Fruit fly (Drosophila melanogaster) whole organism, wandering third instar larva: ENCODE results near the gene UQCR-6.4L.

Source experiments
- CG32264 ChIP-seq: fragments of 200-800 bp; sonication (Bioruptor generic); optimal IDR thresholded peaks from 2 replicates; lab custom pipeline; 2016; ENCODE audit warnings: missing biosample characterization, missing genetic modification characterization
- Hr78 ChIP-seq: fragments of >200 bp; optimal IDR thresholded peaks from 2 replicates; lab custom pipeline; 2017; ENCODE audit warnings: missing biosample characterization, missing genetic modification characterization
- OdsH ChIP-seq: fragments of 200-800 bp; sonication (Bioruptor generic); optimal IDR thresholded peaks from 2 replicates; lab custom pipeline; 2016; ENCODE audit warnings: missing biosample characterization, mild to moderate bottlenecking, missing genetic modification characterization
- dmrt93B ChIP-seq: fragments of 200-800 bp; sonication (Bioruptor generic); optimal IDR thresholded peaks from 2 replicates; lab custom pipeline; 2018; ENCODE audit warnings: missing biosample characterization, mild to moderate bottlenecking, missing genetic modification characterization
- dsf ChIP-seq: sonication (Bioruptor generic); optimal IDR thresholded peaks from 2 replicates; lab custom pipeline; 2016; ENCODE audit warnings: missing biosample characterization, missing genetic modification characterization, borderline replicate concordance
- h ChIP-seq: fragments of 200-800 bp; sonication (Bioruptor generic); optimal IDR thresholded peaks from 3 replicates; lab custom pipeline; 2016; ENCODE audit warnings: missing biosample characterization, mild to moderate bottlenecking, missing genetic modification characterization
- lola ChIP-seq: fragments of >200 bp; optimal IDR thresholded peaks from 2 replicates; lab custom pipeline; 2017; ENCODE audit warnings: missing biosample characterization, missing genetic modification characterization
- psq ChIP-seq: fragments of 200-800 bp; sonication (Bioruptor generic); optimal IDR thresholded peaks from 3 replicates; lab custom pipeline; 2017; ENCODE audit warnings: missing biosample characterization, mild to moderate bottlenecking, missing genetic modification characterization, moderate library complexity
- rgr ChIP-seq: fragments of 200-800 bp; sonication (Bioruptor generic); optimal IDR thresholded peaks from 3 replicates; lab custom pipeline; 2016; ENCODE audit warnings: missing biosample characterization, mild to moderate bottlenecking, missing genetic modification characterization

dm6 chr3L:16584074-16584578 is 17.6 kb downstream of the UQCR-6.4L start, which contains the start of gene UQCR-C2:
- TF ChIP-seq dmrt93B (no peak), psq (GFP tag; lab: Kevin White, UChicago) (no peak), OdsH (GFP tag; lab: Kevin White, UChicago) (no peak), lola (GFP tag; lab: Kevin White, UChicago) (no peak), dsf (GFP tag; lab: Kevin White, UChicago) (no peak), Hr78 (no peak), rgr (peak; percentile 63), CG32264 (GFP tag; lab: Kevin White, UChicago) (no peak), h (GFP tag; lab: Kevin White, UChicago) (no peak)
